ENCODE assay signal across 1 fruit fly cellular context in genomic region chrX:4684444-4684924, dm6.
TF ChIP-seq lines count a peak whose summit lies in the region.

No protein-coding gene starts in this region.

TF ChIP-seq in whole organism, embryonic, 481 proteins besides CTCF, POLR2A, EP300 and RAD21 (continued from another document):
- TF ChIP-seq prd (optimal IDR thresholded peaks at IDR 0.05; lab: Kevin White, UChicago) (no peak), prd (GFP tag; IDR thresholded peaks at IDR 0.05; lab: Robert Waterston, UW) (peak; percentile 93), B-H1 (GFP tag; IDR thresholded peaks at IDR 0.05; lab: Robert Waterston, UW) (peak; percentile 75), tx (GFP tag; optimal IDR thresholded peaks at IDR 0.05; lab: Kevin White, UChicago) (peak; percentile 79), dmrt11E (tag; optimal IDR thresholded peaks at IDR 0.05; lab: Kevin White, UChicago) (peak; percentile 58), fru (optimal IDR thresholded peaks at IDR 0.05; lab: Kevin White, UChicago) (no peak), CG3726 (GFP tag; IDR thresholded peaks at IDR 0.05; lab: Robert Waterston, UW) (peak; percentile 73; the same call in 2 of the 3 replicates), CkIIα-i1 (GFP tag; IDR thresholded peaks at IDR 0.05; lab: Robert Waterston, UW) (no peak), ewg (GFP tag; optimal IDR thresholded peaks at IDR 0.05; lab: Kevin White, UChicago) (peak; percentile 64), Eip74EF (GFP tag; optimal IDR thresholded peaks at IDR 0.05; lab: Kevin White, UChicago) (no peak), CG16779 (GFP tag; IDR thresholded peaks at IDR 0.05; lab: Robert Waterston, UW) (peak; percentile 91), ATbp (GFP tag; optimal IDR thresholded peaks at IDR 0.05; lab: Kevin White, UChicago) (peak; percentile 34), CG32532 (GFP tag; IDR thresholded peaks at IDR 0.05; lab: Robert Waterston, UW) (peak; percentile 93), CG10267 (tag; optimal IDR thresholded peaks at IDR 0.05; lab: Kevin White, UChicago) (peak; percentile 64), CG14441 (GFP tag; IDR thresholded peaks at IDR 0.05; lab: Robert Waterston, UW) (peak; percentile 92), Dp (GFP tag; optimal IDR thresholded peaks at IDR 0.05; lab: Kevin White, UChicago) (peak; percentile 46), chif (GFP tag; optimal IDR thresholded peaks at IDR 0.05; lab: Kevin White, UChicago) (peak; percentile 67 to 82), CG31441 (GFP tag; IDR thresholded peaks at IDR 0.05; lab: Robert Waterston, UW) (peak; percentile 77), CG16863 (GFP tag; optimal IDR thresholded peaks at IDR 0.05; lab: Kevin White, UChicago) (peak; percentile 78), Fer1 (GFP tag; optimal IDR thresholded peaks at IDR 0.05; lab: Kevin White, UChicago) (peak; percentile 83), CG12659 (GFP tag; optimal IDR thresholded peaks at IDR 0.05; lab: Kevin White, UChicago) (peak; percentile 92), row (GFP tag; IDR thresholded peaks at IDR 0.05; lab: Robert Waterston, UW) (peak; percentile 92), Opbp (GFP tag; IDR thresholded peaks at IDR 0.05; lab: Robert Waterston, UW; ENCODE audit: partially characterized antibody) (peak; percentile 78; the same call in 2 of the 3 replicates), Ets65A (GFP tag; lab: Kevin White, UChicago) (peak; percentile 98), CG17568 (GFP tag; optimal IDR thresholded peaks at IDR 0.05; lab: Kevin White, UChicago) (peak; percentile 57), CG2875 (GFP tag; optimal IDR thresholded peaks at IDR 0.05; lab: Kevin White, UChicago) (peak; percentile 41), Tbp (GFP tag; optimal IDR thresholded peaks at IDR 0.05; lab: Kevin White, UChicago) (no peak), disco-r (GFP tag; optimal IDR thresholded peaks at IDR 0.05; lab: Kevin White, UChicago) (no peak), CG17802 (tag; optimal IDR thresholded peaks at IDR 0.05; lab: Kevin White, UChicago) (peak; percentile 21), tgo (GFP tag; IDR thresholded peaks at IDR 0.05; lab: Robert Waterston, UW) (peak; percentile 89), CG3838 (GFP tag; optimal IDR thresholded peaks at IDR 0.05; lab: Kevin White, UChicago) (peak; percentile 69), ap (GFP tag; IDR thresholded peaks at IDR 0.05; lab: Robert Waterston, UW) (peak; percentile 78), tap (tag; optimal IDR thresholded peaks at IDR 0.05; lab: Kevin White, UChicago) (peak; percentile 67), Usf (GFP tag; optimal IDR thresholded peaks at IDR 0.05; lab: Kevin White, UChicago) (peak; percentile 56), E2f1 (GFP tag; IDR thresholded peaks at IDR 0.05; lab: Robert Waterston, UW) (peak; percentile 87), Fer2 (tag; optimal IDR thresholded peaks at IDR 0.05; lab: Kevin White, UChicago) (peak; percentile 74), run (tag; optimal IDR thresholded peaks at IDR 0.05; lab: Kevin White, UChicago) (no peak), fd96Cb (tag; optimal IDR thresholded peaks at IDR 0.05; lab: Kevin White, UChicago) (peak; percentile 67), CHES-1-like (GFP tag; optimal IDR thresholded peaks at IDR 0.05; lab: Kevin White, UChicago) (peak; percentile 91), Hsf (GFP tag; optimal IDR thresholded peaks at IDR 0.05; lab: Kevin White, UChicago) (peak; percentile 81), emc (GFP tag; optimal IDR thresholded peaks at IDR 0.05; lab: Kevin White, UChicago) (peak; percentile 72), jumu (GFP tag; optimal IDR thresholded peaks at IDR 0.05; lab: Kevin White, UChicago) (peak; percentile 87), CG2129 (GFP tag; IDR thresholded peaks at IDR 0.05; lab: Robert Waterston, UW; ENCODE audit: partially characterized antibody) (peak; percentile 75), hth (optimal IDR thresholded peaks at IDR 0.05; lab: Kevin White, UChicago) (no peak), schlank (tag; optimal IDR thresholded peaks at IDR 0.05; lab: Kevin White, UChicago) (peak; percentile 81), repo (GFP tag; optimal IDR thresholded peaks at IDR 0.05; lab: Kevin White, UChicago) (peak; percentile 85), CG31365 (tag; optimal IDR thresholded peaks at IDR 0.05; lab: Kevin White, UChicago) (peak; percentile 10), CG9932 (GFP tag; IDR thresholded peaks at IDR 0.05; lab: Robert Waterston, UW) (peak; percentile 95), cg (GFP tag; optimal IDR thresholded peaks at IDR 0.05; lab: Kevin White, UChicago) (peak; percentile 98), CG14050 (GFP tag; IDR thresholded peaks at IDR 0.05; lab: Robert Waterston, UW) (peak; percentile 88), CG7786 (GFP tag; optimal IDR thresholded peaks at IDR 0.05; lab: Kevin White, UChicago) (peak; percentile 93), kay (GFP tag; optimal IDR thresholded peaks at IDR 0.05; lab: Kevin White, UChicago) (peak; percentile 98), CG34376 (GFP tag; optimal IDR thresholded peaks at IDR 0.05; lab: Kevin White, UChicago) (peak; percentile 93), Side (GFP tag; optimal IDR thresholded peaks at IDR 0.05; lab: Kevin White, UChicago) (peak; percentile 88), HmgD (GFP tag; optimal IDR thresholded peaks at IDR 0.05; lab: Kevin White, UChicago) (peak; percentile 92), vfl (GFP tag; optimal IDR thresholded peaks at IDR 0.05; lab: Kevin White, UChicago) (peak; percentile 66), Fer3 (tag; optimal IDR thresholded peaks at IDR 0.05; lab: Kevin White, UChicago) (peak; percentile 83), CG17385 (GFP tag; optimal IDR thresholded peaks at IDR 0.05; lab: Kevin White, UChicago) (peak; percentile 76), odd (GFP tag; optimal IDR thresholded peaks at IDR 0.05; lab: Kevin White, UChicago) (no peak), Neu2 (GFP tag; optimal IDR thresholded peaks at IDR 0.05; lab: Kevin White, UChicago; ENCODE audit: borderline replicate concordance) (no peak), p53 (GFP tag; optimal IDR thresholded peaks at IDR 0.05; lab: Kevin White, UChicago) (peak; percentile 72), CG18262 (tag; optimal IDR thresholded peaks at IDR 0.05; lab: Kevin White, UChicago) (peak; percentile 64), CG34422 (GFP tag; IDR thresholded peaks at IDR 0.05; lab: Robert Waterston, UW) (peak; percentile 94), B-H2 (GFP tag; optimal IDR thresholded peaks at IDR 0.05; lab: Kevin White, UChicago) (peak; percentile 79), fd64A (GFP tag; optimal IDR thresholded peaks at IDR 0.05; lab: Kevin White, UChicago) (no peak), Poxn (GFP tag; IDR thresholded peaks at IDR 0.05; lab: Robert Waterston, UW) (peak; percentile 52), Hr78 (GFP tag; optimal IDR thresholded peaks at IDR 0.05; lab: Kevin White, UChicago) (no peak), Atf6 (GFP tag; IDR thresholded peaks at IDR 0.05; lab: Robert Waterston, UW) (peak; percentile 92), Doc3 (GFP tag; IDR thresholded peaks at IDR 0.05; lab: Robert Waterston, UW; ENCODE audit: partially characterized antibody) (peak; percentile 79), cwo (GFP tag; optimal IDR thresholded peaks at IDR 0.05; lab: Kevin White, UChicago) (peak; percentile 72), MTF-1 (GFP tag; optimal IDR thresholded peaks at IDR 0.05; lab: Kevin White, UChicago; ENCODE audit: borderline replicate concordance) (peak; percentile 54), CG13775 (GFP tag; optimal IDR thresholded peaks at IDR 0.05; lab: Kevin White, UChicago) (peak; percentile 76), Atf3 (GFP tag; optimal IDR thresholded peaks at IDR 0.05; lab: Kevin White, UChicago) (peak; percentile 80), gcm2 (GFP tag; optimal IDR thresholded peaks at IDR 0.05; lab: Kevin White, UChicago) (peak; percentile 54), phol (tag; optimal IDR thresholded peaks at IDR 0.05; lab: Kevin White, UChicago) (peak; percentile 71), Dip2 (GFP tag; IDR thresholded peaks at IDR 0.05; lab: Robert Waterston, UW) (no peak), tin (GFP tag; optimal IDR thresholded peaks at IDR 0.05; lab: Kevin White, UChicago) (peak; percentile 84), ci (GFP tag; IDR thresholded peaks at IDR 0.05; lab: Robert Waterston, UW) (peak; percentile 88), ab (GFP tag; optimal IDR thresholded peaks at IDR 0.05; lab: Kevin White, UChicago) (peak; percentile 69), ase (GFP tag; IDR thresholded peaks at IDR 0.05; lab: Robert Waterston, UW) (peak; percentile 81), Asciz (GFP tag; optimal IDR thresholded peaks at IDR 0.05; lab: Kevin White, UChicago) (peak; percentile 86), PHDP (tag; optimal IDR thresholded peaks at IDR 0.05; lab: Kevin White, UChicago) (peak; percentile 82), CG17829 (tag; optimal IDR thresholded peaks at IDR 0.05; lab: Kevin White, UChicago) (peak; percentile 77), CG12155 (GFP tag; optimal IDR thresholded peaks at IDR 0.05; lab: Kevin White, UChicago) (peak; percentile 88), klu (GFP tag; IDR thresholded peaks at IDR 0.05; lab: Robert Waterston, UW) (peak; percentile 73), dimm (GFP tag; IDR thresholded peaks at IDR 0.05; lab: Robert Waterston, UW) (peak; percentile 46; the same call in 1 of the 2 replicates), Nf-YA (GFP tag; IDR thresholded peaks at IDR 0.05; lab: Robert Waterston, UW) (peak; percentile 76; the same call in 1 of the 2 replicates), lmd (GFP tag; IDR thresholded peaks at IDR 0.05; lab: Robert Waterston, UW) (peak; percentile 92), Sin3A (optimal IDR thresholded peaks at IDR 0.05; lab: Kevin White, UChicago) (peak; percentile 76), wor (GFP tag; IDR thresholded peaks at IDR 0.05; lab: Robert Waterston, UW) (peak; percentile 53; the same call in 1 of the 2 replicates), nau (GFP tag; optimal IDR thresholded peaks at IDR 0.05; lab: Kevin White, UChicago) (peak; percentile 3), Bdp1 (GFP tag; optimal IDR thresholded peaks at IDR 0.05; lab: Kevin White, UChicago) (peak; percentile 43), ttk (GFP tag; IDR thresholded peaks at IDR 0.05; lab: Robert Waterston, UW) (peak; percentile 82), CG14965 (GFP tag; optimal IDR thresholded peaks at IDR 0.05; lab: Kevin White, UChicago; ENCODE audit: borderline replicate concordance) (no peak), vnd (GFP tag; IDR thresholded peaks at IDR 0.05; lab: Robert Waterston, UW; ENCODE audit: partially characterized antibody) (peak; percentile 73), CG1024 (GFP tag; IDR thresholded peaks at IDR 0.05; lab: Robert Waterston, UW) (peak; percentile 67), psq (GFP tag; optimal IDR thresholded peaks at IDR 0.05; lab: Kevin White, UChicago) (peak; percentile 57), crol (GFP tag; IDR thresholded peaks at IDR 0.05; lab: Robert Waterston, UW) (peak; percentile 85), CG30403 (GFP tag; optimal IDR thresholded peaks at IDR 0.05; lab: Kevin White, UChicago) (peak; percentile 86), CG30020 (tag; optimal IDR thresholded peaks at IDR 0.05; lab: Kevin White, UChicago) (peak; percentile 58), CG18619 (GFP tag; optimal IDR thresholded peaks at IDR 0.05; lab: Kevin White, UChicago) (peak; percentile 78), dpn (GFP tag; optimal IDR thresholded peaks at IDR 0.05; lab: Kevin White, UChicago) (peak; percentile 86 to 89), aop (GFP tag; IDR thresholded peaks at IDR 0.05; lab: Robert Waterston, UW) (peak; percentile 69), fd102C (GFP tag; optimal IDR thresholded peaks at IDR 0.05; lab: Kevin White, UChicago) (no peak), CG1647 (GFP tag; optimal IDR thresholded peaks at IDR 0.05; lab: Kevin White, UChicago) (peak; percentile 82), TFAM (GFP tag; optimal IDR thresholded peaks at IDR 0.05; lab: Kevin White, UChicago) (no peak), Oli (tag; optimal IDR thresholded peaks at IDR 0.05; lab: Kevin White, UChicago) (peak; percentile 75), HLH54F (GFP tag; optimal IDR thresholded peaks at IDR 0.05; lab: Kevin White, UChicago) (peak; percentile 93), CG9727 (GFP tag; optimal IDR thresholded peaks at IDR 0.05; lab: Kevin White, UChicago) (peak; percentile 77), D19A (tag; optimal IDR thresholded peaks at IDR 0.05; lab: Kevin White, UChicago) (peak; percentile 45), CG17361 (GFP tag; IDR thresholded peaks at IDR 0.05; lab: Robert Waterston, UW) (peak; percentile 74), NK7.1 (GFP tag; optimal IDR thresholded peaks at IDR 0.05; lab: Kevin White, UChicago) (peak; percentile 71), knrl (GFP tag; IDR thresholded peaks at IDR 0.05; lab: Robert Waterston, UW; ENCODE audit: partially characterized antibody) (peak; percentile 85), CG9437 (GFP tag; optimal IDR thresholded peaks at IDR 0.05; lab: Kevin White, UChicago) (peak; percentile 44), ssp (GFP tag; IDR thresholded peaks at IDR 0.05; lab: Robert Waterston, UW) (peak; percentile 75), CG8765 (GFP tag; IDR thresholded peaks at IDR 0.05; lab: Robert Waterston, UW) (peak; percentile 78), CG16813 (GFP tag; IDR thresholded peaks at IDR 0.05; lab: Robert Waterston, UW; ENCODE audit: partially characterized antibody) (peak; percentile 89), Scr (GFP tag; IDR thresholded peaks at IDR 0.05; lab: Robert Waterston, UW; ENCODE audit: partially characterized antibody) (peak; percentile 86), CG13624 (GFP tag; optimal IDR thresholded peaks at IDR 0.05; lab: Kevin White, UChicago) (peak; percentile 87)
